Worm (Caenorhabditis elegans) whole organism, late embryonic: Measurements from ENCODE around the gene Y41E3.8.

Experiments
- nhr-11 ChIP-seq: fragments of 150-350 bp; optimal IDR thresholded peaks from 2 replicates; lab custom pipeline; 2014; ENCODE audit warnings: missing biosample characterization, missing genetic modification characterization
- tbx-2 ChIP-seq: sonication (generic microtip); optimal IDR thresholded peaks from 2 replicates; lab custom pipeline; 2016; ENCODE audit warnings: missing genetic modification characterization, missing compliant biosample characterization
- unc-86 ChIP-seq: sonication (generic microtip); optimal IDR thresholded peaks from 2 replicates; lab custom pipeline; 2016; ENCODE audit warnings: missing genetic modification characterization, missing compliant biosample characterization

- TF ChIP-seq nhr-11 (tag; lab: Kevin White, UChicago) (no peak), tbx-2 (tag; lab: Kevin White, UChicago) (no peak), unc-86 (tag; lab: Kevin White, UChicago) (no peak)
Observed at ce11 chrIV:15013083-15013482, 15.7 kb downstream of the Y41E3.8 start, which contains the start of gene qars-1.
